Fruit fly (Drosophila melanogaster) whole organism, embryonic: Measurements from ENCODE around the gene Gycalpha99B.

ENCODE experiments used
- CG3065 ChIP-seq: fragments of 200-800 bp; sonication (Bioruptor generic); optimal IDR thresholded peaks from 2 replicates; lab custom pipeline; 2016; ENCODE audit warnings: missing biosample characterization, missing genetic modification characterization
- CG7372 ChIP-seq: fragments of 200-800 bp; sonication (Bioruptor generic); IDR thresholded peaks from 2 replicates; pipeline ENCODE4 v1.3.6; 2022; ENCODE audit warnings: missing biosample characterization, missing genetic modification characterization
- CG8478 ChIP-seq: fragments of >200 bp; optimal IDR thresholded peaks from 2 replicates; lab custom pipeline; 2018
- CG8765 ChIP-seq: fragments of 200-800 bp; sonication (Bioruptor generic); IDR thresholded peaks from 2 replicates; pipeline ENCODE4 v1.3.6; 2022; ENCODE audit warnings: missing biosample characterization, missing genetic modification characterization
- CG8944 ChIP-seq: fragments of 200-800 bp; sonication (Bioruptor generic); optimal IDR thresholded peaks from 3 replicates; lab custom pipeline; 2016; ENCODE audit warnings: missing biosample characterization, missing genetic modification characterization
- CG9437 ChIP-seq: fragments of 200-800 bp; sonication (Bioruptor generic); optimal IDR thresholded peaks from 2 replicates; lab custom pipeline; 2018; ENCODE audit warnings: missing biosample characterization, mild to moderate bottlenecking, missing genetic modification characterization
- CG9609 ChIP-seq: fragments of 200-800 bp; sonication (Bioruptor generic); optimal IDR thresholded peaks from 3 replicates; lab custom pipeline; 2016; ENCODE audit warnings: missing biosample characterization, missing genetic modification characterization
- Mrtf ChIP-seq: fragments of 200-800 bp; sonication (Bioruptor generic); IDR thresholded peaks from 3 replicates; pipeline ENCODE4 v1.3.6; 2022; ENCODE audit warnings: missing biosample characterization, missing genetic modification characterization
- chif ChIP-seq, 2 experiments: fragments of 200-800 bp; sonication (Bioruptor generic); optimal IDR thresholded peaks; 3 replicates each; lab custom pipeline; 2016; ENCODE audit warnings: missing biosample characterization in 2 of 2, missing genetic modification characterization in 2 of 2
- croc ChIP-seq: fragments of 200-800 bp; sonication (Bioruptor generic); conservative IDR thresholded peaks from 3 replicates; pipeline ENCODE4 v1.3.6; 2022; ENCODE audit warnings: missing biosample characterization, missing genetic modification characterization
- ken ChIP-seq: fragments of 200-800 bp; sonication (Bioruptor generic); IDR thresholded peaks from 3 replicates; pipeline ENCODE4 v1.3.6; 2022; ENCODE audit warnings: missing biosample characterization, missing genetic modification characterization
- pfk ChIP-seq: fragments of 200-800 bp; sonication (Bioruptor generic); optimal IDR thresholded peaks from 2 replicates; lab custom pipeline; 2018; ENCODE audit warnings: missing biosample characterization, mild to moderate bottlenecking, missing genetic modification characterization, moderate library complexity

dm6 chr3R:29671060-29671707 is 11.1 kb upstream of the Gycalpha99B start, which contains the start of gene Obp99a:
- TF ChIP-seq CG8478 (lab: Kevin White, UChicago) (no peak), CG7372 (GFP tag; lab: Robert Waterston, UW) (no peak), ken (GFP tag; lab: Robert Waterston, UW) (no peak), CG9609 (GFP tag; lab: Kevin White, UChicago) (no peak), pfk (GFP tag; lab: Kevin White, UChicago) (no peak), croc (GFP tag; lab: Robert Waterston, UW) (no peak), CG8944 (no peak), CG9437 (no peak), Mrtf (no peak), CG8765 (no peak), CG3065 (GFP tag; lab: Kevin White, UChicago) (no peak), chif (GFP tag; optimal IDR thresholded peaks at IDR 0.05; lab: Kevin White, UChicago) (no peak)
